Fruit fly (Drosophila melanogaster): ENCODE data around the gene milt.

The milt gene

dm6 chr2L:7039342-7039684 is 1.7 kb downstream of the milt start (continued):
- TF ChIP-seq ci (GFP tag; IDR thresholded peaks at IDR 0.05) (peak; percentile 66; the same call in 2 of the 3 replicates), CG11696 (GFP tag; IDR thresholded peaks at IDR 0.05) (peak; percentile 62), crc (GFP tag; optimal IDR thresholded peaks at IDR 0.05) (peak; percentile 16), Xrp1 (GFP tag; IDR thresholded peaks at IDR 0.05) (peak; percentile 76), CG32532 (GFP tag; IDR thresholded peaks at IDR 0.05) (peak; percentile 53; the same call in 1 of the 2 replicates), CG12236 (GFP tag; optimal IDR thresholded peaks at IDR 0.05) (peak; percentile 66), grau (tag; optimal IDR thresholded peaks at IDR 0.05) (peak; percentile 38), CG13624 (GFP tag; optimal IDR thresholded peaks at IDR 0.05) (peak; percentile 29), ash1 (GFP tag; optimal IDR thresholded peaks at IDR 0.05) (no peak), Hmx (GFP tag; optimal IDR thresholded peaks at IDR 0.05) (peak; percentile 13), CG32767 (GFP tag; IDR thresholded peaks at IDR 0.05) (peak; percentile 42; the same call in 1 of the 2 replicates), sisA (GFP tag; IDR thresholded peaks at IDR 0.05) (peak; percentile 68), CG17385 (GFP tag; optimal IDR thresholded peaks at IDR 0.05) (peak; percentile 69), Sox100B (GFP tag; optimal IDR thresholded peaks at IDR 0.05) (peak; percentile 43), pan (optimal IDR thresholded peaks at IDR 0.05) (no peak), pan (GFP tag; optimal IDR thresholded peaks at IDR 0.05 in 1 of 2, IDR thresholded peaks at IDR 0.05 in 1 of 2) (peak in 1 of 2 experiments; percentile 67), CG9215 (GFP tag; IDR thresholded peaks at IDR 0.05) (0 out of 2 replicates have a peak, but pooled peaks have one; percentile 32)

DNA sequence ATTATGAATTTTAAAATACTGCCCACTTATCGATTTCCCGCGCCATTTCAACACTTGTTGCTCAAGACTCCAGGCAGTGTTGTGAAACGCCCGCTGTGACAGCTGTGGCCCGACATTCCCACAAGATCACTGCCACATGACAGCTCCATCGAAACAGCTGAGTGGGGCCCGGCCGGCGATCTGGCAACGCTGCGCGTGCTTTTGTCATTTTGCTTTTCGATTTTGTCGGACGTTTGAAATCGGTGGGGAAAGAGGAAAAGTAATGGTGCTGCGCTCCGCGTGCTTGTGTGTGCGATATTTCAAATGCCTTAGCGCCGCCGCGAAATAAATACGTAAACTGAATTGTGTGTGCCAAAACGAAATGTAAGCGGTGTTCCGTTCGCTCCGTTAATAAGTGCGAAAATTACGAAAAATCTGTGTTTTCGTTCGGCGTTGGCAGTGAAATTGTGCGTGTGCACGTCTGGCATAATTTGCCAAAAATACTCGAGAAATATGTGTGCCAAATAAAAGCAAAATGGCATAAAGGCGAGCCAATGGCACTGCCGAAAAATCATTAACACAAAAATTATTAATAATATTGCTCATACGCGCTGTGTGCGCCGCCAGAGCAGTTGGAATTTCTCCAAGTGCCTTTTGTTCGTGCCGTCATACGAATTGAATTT is 4.7 kb downstream of the milt start:
- TF ChIP-seq NK7.1 (GFP tag; optimal IDR thresholded peaks at IDR 0.05) (peak; percentile 21), Max (GFP tag; optimal IDR thresholded peaks at IDR 0.05) (peak; percentile 36), NC2β (GFP tag; optimal IDR thresholded peaks at IDR 0.05) (peak; percentile 65), CG10147 (GFP tag; optimal IDR thresholded peaks at IDR 0.05) (peak; percentile 31), CG12071 (GFP tag; optimal IDR thresholded peaks at IDR 0.05) (peak; percentile 42), Dip2 (GFP tag; IDR thresholded peaks at IDR 0.05) (no peak), sob (GFP tag; IDR thresholded peaks at IDR 0.05) (peak; percentile 64), CG12659 (GFP tag; optimal IDR thresholded peaks at IDR 0.05) (peak; percentile 93), CG8944 (GFP tag; optimal IDR thresholded peaks at IDR 0.05) (peak; percentile 20), Myb (GFP tag; optimal IDR thresholded peaks at IDR 0.05) (peak; percentile 76), lilli (GFP tag; optimal IDR thresholded peaks at IDR 0.05) (peak; percentile 60), CG18011 (GFP tag; optimal IDR thresholded peaks at IDR 0.05) (no peak), knrl (GFP tag; IDR thresholded peaks at IDR 0.05; ENCODE audit: partially characterized antibody) (peak; percentile 55), Sry-β (GFP tag; optimal IDR thresholded peaks at IDR 0.05) (peak; percentile 22), CG1233 (GFP tag; optimal IDR thresholded peaks at IDR 0.05) (peak; percentile 43), gcm2 (GFP tag; optimal IDR thresholded peaks at IDR 0.05) (peak; percentile 22), Hey (tag; optimal IDR thresholded peaks at IDR 0.05) (peak; percentile 8), Atf6 (GFP tag; IDR thresholded peaks at IDR 0.05) (no peak), CG6813 (GFP tag; optimal IDR thresholded peaks at IDR 0.05) (peak; percentile 59), ham (GFP tag; IDR thresholded peaks at IDR 0.05) (no peak), CG33213 (GFP tag; optimal IDR thresholded peaks at IDR 0.05) (peak; percentile 37), chm (GFP tag; IDR thresholded peaks at IDR 0.05) (peak; percentile 64), CG33557 (GFP tag; optimal IDR thresholded peaks at IDR 0.05) (peak; percentile 10), zfh1 (GFP tag; IDR thresholded peaks at IDR 0.05) (peak; percentile 32; the same call in 1 of the 3 replicates), sens (GFP tag) (peak; percentile 83), CG14667 (GFP tag; IDR thresholded peaks at IDR 0.05) (no peak), CG7357 (GFP tag; IDR thresholded peaks at IDR 0.05) (0 out of 3 replicates have a peak, but pooled peaks have one; percentile 7), tin (GFP tag; optimal IDR thresholded peaks at IDR 0.05) (no peak), chinmo (GFP tag; IDR thresholded peaks at IDR 0.05; ENCODE audit: partially characterized antibody) (peak; percentile 92; the same call in 2 of the 4 replicates), luna (GFP tag; optimal IDR thresholded peaks at IDR 0.05) (peak; percentile 1), Trl (optimal IDR thresholded peaks at IDR 0.05) (no peak), Trl (GFP tag; optimal IDR thresholded peaks at IDR 0.05) (peak; percentile 50), CG9727 (GFP tag; optimal IDR thresholded peaks at IDR 0.05) (peak; percentile 41), stc (GFP tag; IDR thresholded peaks at IDR 0.05) (peak; percentile 29)
